Worm (Caenorhabditis elegans) whole organism, L3 larva: ENCODE results near the gene F33G12.3.

ENCODE experiments used
- R02D3.7 ChIP-seq: fragments of 150-350 bp; optimal IDR thresholded peaks from 2 replicates; lab custom pipeline; 2014; ENCODE audit warnings: missing biosample characterization, missing genetic modification characterization
- ZK546.5 ChIP-seq: sonication (generic microtip); optimal IDR thresholded peaks from 2 replicates; lab custom pipeline; 2017; ENCODE audit warnings: missing biosample characterization, missing genetic modification characterization
- ama-1 ChIP-seq: fragments of 150-350 bp; optimal IDR thresholded peaks from 2 replicates; lab custom pipeline; 2018
- ceh-28 ChIP-seq: fragments of 150-350 bp; optimal IDR thresholded peaks from 2 replicates; lab custom pipeline; 2014; ENCODE audit warnings: missing biosample characterization, missing genetic modification reagents, missing genetic modification characterization
- ceh-9 ChIP-seq: sonication (generic microtip); optimal IDR thresholded peaks from 2 replicates; lab custom pipeline; 2018; ENCODE audit warnings: missing biosample characterization, missing genetic modification characterization
- daf-12 ChIP-seq: fragments of 150-350 bp; optimal IDR thresholded peaks from 2 replicates; lab custom pipeline; 2014; ENCODE audit warnings: missing biosample characterization, missing genetic modification reagents, missing genetic modification characterization
- egl-27 ChIP-seq: sonication (generic microtip); optimal IDR thresholded peaks from 4 replicates; lab custom pipeline; 2017; ENCODE audit warnings: missing biosample characterization, missing genetic modification reagents, missing genetic modification characterization
- egl-5 ChIP-seq: fragments of 150-350 bp; optimal IDR thresholded peaks from 2 replicates; lab custom pipeline; 2017; ENCODE audit warnings: missing biosample characterization, missing genetic modification reagents, missing genetic modification characterization, inconsistent platforms
- elt-2 ChIP-seq: sonication (generic microtip); optimal IDR thresholded peaks from 2 replicates; lab custom pipeline; 2016; ENCODE audit warnings: missing genetic modification reagents, mild to moderate bottlenecking, missing genetic modification characterization, missing compliant biosample characterization
- elt-3 ChIP-seq, 3 experiments: fragments of 150-350 bp in 1 of 3; sonication (generic microtip) in 2 of 3; optimal IDR thresholded peaks; 2 replicates in 2 of 3; 4 replicates in 1 of 3; lab custom pipeline; 2014 to 2017; ENCODE audit warnings: missing biosample characterization in 3 of 3, missing genetic modification characterization in 3 of 3
- fos-1 ChIP-seq: fragments of 150-350 bp; optimal IDR thresholded peaks from 2 replicates; lab custom pipeline; 2014; ENCODE audit warnings: missing biosample characterization, missing genetic modification characterization
- hmg-11 ChIP-seq: sonication (generic microtip); optimal IDR thresholded peaks from 2 replicates; lab custom pipeline; 2016; ENCODE audit warnings: missing genetic modification characterization, missing compliant biosample characterization
- jun-1 ChIP-seq: fragments of 150-350 bp; optimal IDR thresholded peaks from 2 replicates; lab custom pipeline; 2014; ENCODE audit warnings: missing biosample characterization, missing genetic modification reagents, missing genetic modification characterization
- lin-15B ChIP-seq: fragments of 150-350 bp; optimal IDR thresholded peaks from 2 replicates; lab custom pipeline; 2014; ENCODE audit warnings: missing biosample characterization, missing genetic modification characterization
- lin-39 ChIP-seq: fragments of 150-350 bp; optimal IDR thresholded peaks from 2 replicates; lab custom pipeline; 2018; ENCODE audit warnings: missing biosample characterization, missing genetic modification reagents, missing genetic modification characterization
- lsy-12 ChIP-seq: sonication (generic microtip); optimal IDR thresholded peaks from 2 replicates; lab custom pipeline; 2016; ENCODE audit warnings: mild to moderate bottlenecking, missing genetic modification characterization, missing compliant biosample characterization
- mml-1 ChIP-seq: fragments of 150-350 bp; sonication (generic microtip); optimal IDR thresholded peaks from 3 replicates; lab custom pipeline; 2014; ENCODE audit warnings: missing biosample characterization, missing genetic modification characterization
- nfya-1 ChIP-seq: sonication (generic microtip); optimal IDR thresholded peaks from 2 replicates; lab custom pipeline; 2017; ENCODE audit warnings: missing genetic modification characterization, mild to moderate bottlenecking, missing compliant biosample characterization, antibody characterized with exemption, moderate library complexity; ENCODE audit not compliant: insufficient read depth
- nhr-12 ChIP-seq: fragments of 150-350 bp; optimal IDR thresholded peaks from 2 replicates; lab custom pipeline; 2014; ENCODE audit warnings: missing biosample characterization, missing genetic modification characterization
- nhr-23 ChIP-seq: fragments of 150-350 bp; optimal IDR thresholded peaks from 2 replicates; lab custom pipeline; 2014; ENCODE audit warnings: missing biosample characterization, missing genetic modification reagents, missing genetic modification characterization
- nhr-25 ChIP-seq: sonication (generic microtip); optimal IDR thresholded peaks from 2 replicates; lab custom pipeline; 2017; ENCODE audit warnings: missing biosample characterization, missing genetic modification characterization
- nhr-43 ChIP-seq: sonication (generic microtip); optimal IDR thresholded peaks from 2 replicates; lab custom pipeline; 2016; ENCODE audit warnings: mild to moderate bottlenecking, missing genetic modification characterization, missing compliant biosample characterization; ENCODE audit not compliant: poor library complexity, severe bottlenecking
- nhr-67 ChIP-seq: fragments of 150-350 bp; optimal IDR thresholded peaks from 2 replicates; lab custom pipeline; 2014; ENCODE audit warnings: missing biosample characterization, missing genetic modification characterization
- nhr-76 ChIP-seq: fragments of 150-350 bp; sonication (generic microtip); optimal IDR thresholded peaks from 5 replicates; lab custom pipeline; 2014; ENCODE audit warnings: missing biosample characterization, missing genetic modification characterization
- nhr-77 ChIP-seq: fragments of 150-350 bp; optimal IDR thresholded peaks from 2 replicates; lab custom pipeline; 2014; ENCODE audit warnings: missing biosample characterization, missing genetic modification characterization
- pha-4 ChIP-seq: fragments of 150-350 bp; optimal IDR thresholded peaks from 2 replicates; lab custom pipeline; 2014; ENCODE audit warnings: missing biosample characterization, missing genetic modification reagents, missing genetic modification characterization
- pqm-1 ChIP-seq: fragments of 150-350 bp; optimal IDR thresholded peaks from 2 replicates; lab custom pipeline; 2017; ENCODE audit warnings: missing biosample characterization, missing genetic modification characterization, inconsistent platforms
- sea-2 ChIP-seq: fragments of 150-350 bp; sonication (generic microtip); optimal IDR thresholded peaks from 4 replicates; lab custom pipeline; 2014; ENCODE audit warnings: missing biosample characterization, missing genetic modification reagents, missing genetic modification characterization
- snpc-4 ChIP-seq: fragments of 150-350 bp; optimal IDR thresholded peaks from 2 replicates; lab custom pipeline; 2014; ENCODE audit warnings: missing biosample characterization, missing genetic modification characterization
- tbx-2 ChIP-seq: sonication (generic microtip); optimal IDR thresholded peaks from 2 replicates; lab custom pipeline; 2016; ENCODE audit warnings: mild to moderate bottlenecking, missing genetic modification characterization, missing compliant biosample characterization
- unc-39 ChIP-seq: sonication (generic microtip); optimal IDR thresholded peaks from 4 replicates; lab custom pipeline; 2017; ENCODE audit warnings: missing biosample characterization, missing genetic modification characterization
- unc-62 ChIP-seq: fragments of 150-350 bp; sonication (generic microtip); optimal IDR thresholded peaks from 4 replicates; lab custom pipeline; 2014; ENCODE audit warnings: missing biosample characterization, missing genetic modification reagents, missing genetic modification characterization
- ztf-11 ChIP-seq: fragments of 150-350 bp; optimal IDR thresholded peaks from 2 replicates; lab custom pipeline; 2014; ENCODE audit warnings: missing biosample characterization, missing genetic modification characterization
- ztf-4 ChIP-seq: fragments of 150-350 bp; optimal IDR thresholded peaks from 2 replicates; lab custom pipeline; 2014; ENCODE audit warnings: missing biosample characterization, missing genetic modification characterization

The F33G12.3 gene

DNA sequence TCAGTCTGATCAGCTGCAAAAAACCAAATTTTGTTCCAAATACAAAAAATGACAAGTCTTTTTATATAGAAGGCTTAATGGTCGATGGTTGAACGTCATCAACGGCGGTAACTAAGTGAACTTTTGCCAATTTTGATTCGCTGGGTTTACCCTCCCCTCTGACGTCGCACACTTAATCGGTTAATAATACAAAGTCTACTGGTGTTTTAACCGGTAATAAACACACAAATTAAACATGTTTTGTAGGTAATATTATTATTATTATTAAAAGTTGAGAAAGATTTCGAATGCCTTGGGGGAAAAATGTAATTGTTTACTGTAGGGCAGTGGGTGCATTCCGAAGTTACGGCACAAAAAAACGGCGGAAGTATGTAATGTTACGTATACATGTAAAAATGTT, 26.9 kb upstream of the F33G12.3 start, which contains the start of gene pho-12:
pho-12 (minus strand) TSS at position 101 of the 400 bp plus-strand sequence.
- TF ChIP-seq lin-15B (tag; lab: Kevin White, UChicago) (no peak), nfya-1 (tag; lab: Kevin White, UChicago) (no peak)

DNA sequence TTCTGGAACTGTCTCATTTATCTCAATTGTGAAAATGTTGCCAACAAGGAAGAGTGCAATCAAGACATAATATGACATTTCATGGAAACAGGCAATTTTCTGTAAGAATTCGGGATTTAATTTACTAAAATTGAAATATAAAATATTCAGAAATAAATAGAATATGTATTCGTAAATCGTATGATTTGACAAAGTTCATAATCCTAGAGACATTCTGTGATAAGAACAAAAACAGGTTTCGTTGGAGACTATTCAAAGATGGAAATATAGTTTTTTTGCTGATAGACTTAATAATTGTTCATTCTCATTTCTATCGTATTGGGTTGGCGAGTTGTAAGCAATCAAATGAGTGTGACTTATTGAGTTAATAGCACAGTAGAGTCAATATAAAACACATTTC, 24.2 kb upstream of the F33G12.3 start, which contains the start of gene C27A2.12:
C27A2.12 (minus strand) TSS at position 101 of the 400 bp plus-strand sequence.
- TF ChIP-seq lin-39 (no peak), nhr-43 (tag; lab: Kevin White, UChicago) (no peak), sea-2 (GFP tag; lab: Kevin White, UChicago) (no peak), elt-3 (tag; optimal IDR thresholded peaks at IDR 0.05; lab: Kevin White, UChicago) (no peak), hmg-11 (tag; lab: Kevin White, UChicago) (no peak), pqm-1 (tag; lab: Kevin White, UChicago) (no peak), unc-39 (tag; lab: Kevin White, UChicago) (no peak), daf-12 (tag; lab: Kevin White, UChicago) (no peak), unc-62 (GFP tag; lab: Kevin White, UChicago) (no peak), nhr-67 (tag; lab: Kevin White, UChicago) (no peak), ceh-9 (tag; lab: Kevin White, UChicago) (no peak), tbx-2 (tag; lab: Kevin White, UChicago) (no peak), ztf-11 (no peak), ama-1 (lab: Kevin White, UChicago) (no peak), ztf-4 (tag; lab: Kevin White, UChicago) (no peak), fos-1 (tag; lab: Kevin White, UChicago) (no peak), ceh-28 (tag; lab: Kevin White, UChicago) (no peak), egl-27 (tag; lab: Kevin White, UChicago) (no peak), R02D3.7 (tag; lab: Kevin White, UChicago) (no peak), nhr-12 (tag; lab: Kevin White, UChicago) (no peak)

DNA sequence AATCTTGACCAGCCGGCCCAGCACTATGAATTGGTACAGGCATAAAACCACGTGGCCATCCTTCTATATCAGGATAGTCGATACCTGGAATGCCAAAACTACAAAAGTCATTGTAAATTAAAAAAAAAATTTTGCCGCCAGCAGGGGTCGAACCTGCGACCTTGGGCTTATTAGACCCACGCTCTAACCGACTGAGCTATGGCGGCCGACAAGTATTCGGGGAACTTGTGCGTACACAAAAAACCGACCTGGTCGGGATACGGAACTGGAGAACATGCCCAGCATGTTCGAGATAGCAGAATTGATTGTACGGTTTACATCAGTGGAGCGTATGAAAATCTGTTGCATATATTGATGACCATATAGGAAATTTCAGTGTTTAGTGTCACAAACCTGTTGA, 23.5 kb upstream of the F33G12.3 start:
- TF ChIP-seq lsy-12 (tag; lab: Kevin White, UChicago): peak; percentile 71
- peak; percentile 90 for TF ChIP-seq elt-2
- peak; percentile 61 for TF ChIP-seq egl-5 (tag; lab: Kevin White, UChicago)
- no peak for TF ChIP-seq ztf-11
- peak; percentile 43 for TF ChIP-seq nfya-1 (tag; lab: Kevin White, UChicago)
- no peak for TF ChIP-seq ZK546.5 (tag; lab: Kevin White, UChicago)
- peak; percentile 9 for TF ChIP-seq jun-1
- TF ChIP-seq hmg-11 (tag; lab: Kevin White, UChicago): peak; percentile 67
- TF ChIP-seq nhr-23 (tag; lab: Kevin White, UChicago): peak; percentile 46
- TF ChIP-seq lin-39: peak; percentile 21
- TF ChIP-seq fos-1 (tag; lab: Kevin White, UChicago): no peak
- TF ChIP-seq nhr-25 (tag; lab: Kevin White, UChicago): peak; percentile 79
- peak; percentile 9 for TF ChIP-seq pqm-1 (tag; lab: Kevin White, UChicago)
- peak; percentile 51 for TF ChIP-seq tbx-2 (tag; lab: Kevin White, UChicago)
- TF ChIP-seq mml-1: no peak
- TF ChIP-seq lin-15B (tag; lab: Kevin White, UChicago): peak; percentile 37
- TF ChIP-seq nhr-67 (tag; lab: Kevin White, UChicago): no peak
- TF ChIP-seq nhr-12 (tag; lab: Kevin White, UChicago): no peak
- peak; percentile 73 for TF ChIP-seq pha-4 (tag; lab: Kevin White, UChicago)
- peak; percentile 84 for TF ChIP-seq nhr-43 (tag; lab: Kevin White, UChicago)
- peak; percentile 99 for TF ChIP-seq snpc-4
- TF ChIP-seq, all 47 proteins: peak for 15

DNA sequence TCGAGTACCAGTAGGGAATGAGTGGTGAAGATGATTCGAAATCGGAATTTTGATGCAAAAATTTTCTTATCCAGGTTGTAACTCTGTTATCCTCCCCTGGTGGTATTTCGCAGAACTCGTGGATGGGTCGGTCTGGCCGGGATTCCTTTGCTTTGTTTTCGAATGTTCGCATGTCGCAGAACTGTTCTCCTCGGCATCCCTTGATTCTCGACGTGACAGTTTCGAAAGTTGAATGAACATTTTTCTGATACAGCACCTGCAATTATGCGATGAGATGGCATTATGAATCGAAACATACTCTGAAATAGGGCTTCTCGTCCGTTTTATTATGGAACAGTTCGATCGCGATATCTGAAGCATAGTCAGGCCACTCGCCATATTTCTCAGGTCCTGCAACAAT, 22.4 kb upstream of the F33G12.3 start:
- TF ChIP-seq nhr-77 (tag; lab: Kevin White, UChicago): no peak
- TF ChIP-seq nhr-76 (tag; lab: Kevin White, UChicago): no peak
- no peak for TF ChIP-seq unc-62 (GFP tag; lab: Kevin White, UChicago)
- peak; percentile 2 for TF ChIP-seq elt-2
- TF ChIP-seq R02D3.7 (tag; lab: Kevin White, UChicago): no peak
- TF ChIP-seq, all 47 proteins: peak for 1
